Fruit fly (Drosophila melanogaster) whole organism, prepupa: Measurements from ENCODE around the gene Mipp1.
A peak's percentile ranks its signal among the peaks of the same experiment; 100 is the strongest.

Experiments used
- Blimp-1 ChIP-seq: fragments of 200-800 bp; sonication (Bioruptor generic); optimal IDR thresholded peaks from 3 replicates; lab custom pipeline; 2017; ENCODE audit warnings: missing biosample characterization, missing genetic modification characterization, mild to moderate bottlenecking, moderate library complexity, missing genetic modification reagents
- CG10631 ChIP-seq: fragments of 200-800 bp; sonication (Bioruptor generic); optimal IDR thresholded peaks from 2 replicates; lab custom pipeline; 2016; ENCODE audit warnings: missing biosample characterization, missing genetic modification characterization
- CG10669 ChIP-seq: fragments of 200-800 bp; sonication (Bioruptor generic); optimal IDR thresholded peaks from 3 replicates; lab custom pipeline; 2018; ENCODE audit warnings: missing biosample characterization, mild to moderate bottlenecking, missing genetic modification characterization, moderate library complexity
- CG11294 ChIP-seq: fragments of 200-800 bp; sonication (Bioruptor generic); IDR thresholded peaks from 2 replicates; pipeline ENCODE4 v1.3.6; 2022; ENCODE audit warnings: missing biosample characterization, missing genetic modification characterization
- CG1621 ChIP-seq: fragments of 200-800 bp; sonication (Bioruptor generic); optimal IDR thresholded peaks from 3 replicates; lab custom pipeline; 2018; ENCODE audit warnings: missing biosample characterization, mild to moderate bottlenecking, missing genetic modification characterization
- CG3032 ChIP-seq: fragments of 200-800 bp; optimal IDR thresholded peaks from 2 replicates; lab custom pipeline; 2019; ENCODE audit warnings: missing biosample characterization, mild to moderate bottlenecking, missing genetic modification characterization, moderate library complexity
- CG31627 ChIP-seq: fragments of 200-800 bp; sonication (Bioruptor generic); optimal IDR thresholded peaks from 3 replicates; lab custom pipeline; 2016; ENCODE audit warnings: missing biosample characterization, missing genetic modification characterization
- CG3919 ChIP-seq: fragments of 200-800 bp; sonication (Bioruptor generic); optimal IDR thresholded peaks from 3 replicates; lab custom pipeline; 2016; ENCODE audit warnings: missing biosample characterization, missing genetic modification characterization
- CG6163 ChIP-seq: fragments of 200-800 bp; sonication (Bioruptor generic); IDR thresholded peaks from 3 replicates; pipeline ENCODE4 v1.3.6; 2022; ENCODE audit warnings: missing biosample characterization, missing genetic modification characterization
- CG6854 ChIP-seq: fragments of 200-800 bp; sonication (Bioruptor generic); optimal IDR thresholded peaks from 2 replicates; lab custom pipeline; 2017; ENCODE audit warnings: missing biosample characterization, mild to moderate bottlenecking, missing genetic modification characterization
- CG8119 ChIP-seq: fragments of 200-800 bp; sonication (Bioruptor generic); IDR thresholded peaks from 3 replicates; pipeline ENCODE4 v1.3.6; 2022; ENCODE audit warnings: missing biosample characterization, missing genetic modification characterization
- CG9139 ChIP-seq: fragments of 200-800 bp; sonication (Bioruptor generic); optimal IDR thresholded peaks from 3 replicates; lab custom pipeline; 2017; ENCODE audit warnings: missing biosample characterization, mild to moderate bottlenecking, missing genetic modification characterization
- Eip75B ChIP-seq: fragments of 200-800 bp; sonication (Bioruptor generic); optimal IDR thresholded peaks from 3 replicates; lab custom pipeline; 2016; ENCODE audit warnings: missing biosample characterization, missing genetic modification characterization
- Eip78C ChIP-seq: fragments of 200-800 bp; sonication (Bioruptor generic); peaks from one replicate; lab custom pipeline; 2016; ENCODE audit warnings: missing biosample characterization, missing genetic modification characterization
- Lpt ChIP-seq: fragments of 200-800 bp; sonication (Bioruptor generic); optimal IDR thresholded peaks from 3 replicates; lab custom pipeline; 2016; ENCODE audit warnings: missing biosample characterization, missing genetic modification characterization
- Met ChIP-seq: fragments of 200-800 bp; sonication (Bioruptor generic); optimal IDR thresholded peaks from 3 replicates; lab custom pipeline; 2016; ENCODE audit warnings: missing biosample characterization, missing genetic modification characterization
- OdsH ChIP-seq: fragments of 200-800 bp; sonication (Bioruptor generic); optimal IDR thresholded peaks from 3 replicates; lab custom pipeline; 2016; ENCODE audit warnings: missing biosample characterization, missing genetic modification characterization
- Smox ChIP-seq: fragments of 200-800 bp; sonication (Bioruptor generic); optimal IDR thresholded peaks from 3 replicates; lab custom pipeline; 2016; ENCODE audit warnings: missing biosample characterization, missing genetic modification characterization
- Sox14 ChIP-seq: fragments of 200-800 bp; sonication (Bioruptor generic); optimal IDR thresholded peaks from 3 replicates; lab custom pipeline; 2016; ENCODE audit warnings: missing biosample characterization, missing genetic modification characterization
- acj6 ChIP-seq: fragments of 200-800 bp; sonication (Bioruptor generic); optimal IDR thresholded peaks from 3 replicates; lab custom pipeline; 2016; ENCODE audit warnings: missing biosample characterization, missing genetic modification characterization
- cyc ChIP-seq: fragments of 200-800 bp; sonication (Bioruptor generic); optimal IDR thresholded peaks from 3 replicates; lab custom pipeline; 2016; ENCODE audit warnings: missing biosample characterization, missing genetic modification characterization
- dsx ChIP-seq: fragments of 200-800 bp; optimal IDR thresholded peaks from 3 replicates; lab custom pipeline; 2019; ENCODE audit warnings: missing biosample characterization, mild to moderate bottlenecking, missing genetic modification characterization, moderate library complexity; ENCODE audit not compliant: poor library complexity, severe bottlenecking
- esn ChIP-seq: fragments of 200-800 bp; sonication (Bioruptor generic); optimal IDR thresholded peaks from 2 replicates; lab custom pipeline; 2016; ENCODE audit warnings: missing biosample characterization, mild to moderate bottlenecking, missing genetic modification characterization, moderate library complexity
- fd59A ChIP-seq: fragments of 200-800 bp; sonication (Bioruptor generic); optimal IDR thresholded peaks from 2 replicates; lab custom pipeline; 2017; ENCODE audit warnings: missing biosample characterization, mild to moderate bottlenecking, missing genetic modification characterization, missing genetic modification reagents
- fd85E ChIP-seq: fragments of 200-800 bp; sonication (Bioruptor generic); optimal IDR thresholded peaks from 3 replicates; lab custom pipeline; 2016; ENCODE audit warnings: missing biosample characterization, missing genetic modification characterization
- fkh ChIP-seq: fragments of 200-800 bp; sonication (Bioruptor generic); optimal IDR thresholded peaks from 3 replicates; lab custom pipeline; 2017; ENCODE audit warnings: missing biosample characterization, mild to moderate bottlenecking, missing genetic modification characterization, moderate library complexity
- lz ChIP-seq: fragments of 200-800 bp; sonication (Bioruptor generic); optimal IDR thresholded peaks from 3 replicates; lab custom pipeline; 2016; ENCODE audit warnings: missing biosample characterization, missing genetic modification characterization
- net ChIP-seq: fragments of 200-800 bp; sonication (Bioruptor generic); optimal IDR thresholded peaks from 3 replicates; lab custom pipeline; 2016; ENCODE audit warnings: missing biosample characterization, missing genetic modification characterization
- pdm3 ChIP-seq: fragments of 200-800 bp; sonication (Bioruptor generic); optimal IDR thresholded peaks from 3 replicates; lab custom pipeline; 2016; ENCODE audit warnings: missing biosample characterization, missing genetic modification characterization
- salr ChIP-seq, 2 experiments: fragments of 200-800 bp; sonication (Bioruptor generic); optimal IDR thresholded peaks; 3 replicates each; lab custom pipeline; 2016 to 2018; ENCODE audit warnings: missing biosample characterization in 2 of 2, missing genetic modification characterization in 2 of 2, mild to moderate bottlenecking in 1 of 2
- spab ChIP-seq: fragments of 200-800 bp; sonication (Bioruptor generic); optimal IDR thresholded peaks from 2 replicates; lab custom pipeline; 2017; ENCODE audit warnings: missing biosample characterization, mild to moderate bottlenecking, missing genetic modification characterization, missing genetic modification reagents
- ss ChIP-seq, 2 experiments: fragments of 200-800 bp; sonication (Bioruptor generic); optimal IDR thresholded peaks; 2 replicates in 1 of 2; 3 replicates in 1 of 2; lab custom pipeline; 2017 to 2018; ENCODE audit warnings: mild to moderate bottlenecking in 2 of 2, missing biosample characterization in 2 of 2, missing genetic modification characterization in 2 of 2, moderate library complexity in 1 of 2
- vri ChIP-seq: fragments of 200-800 bp; sonication (Bioruptor generic); optimal IDR thresholded peaks from 3 replicates; lab custom pipeline; 2016; ENCODE audit warnings: missing biosample characterization, mild to moderate bottlenecking, missing genetic modification characterization

Gene Mipp1

dm6 chr3L:16581201-16581705, 8.1 kb upstream of the Mipp1 start, which contains the start of gene Smn (continued):
- TF ChIP-seq spab (no peak), CG1621 (tag; lab: Kevin White, UChicago) (no peak), fkh (peak; percentile 81), Smox (GFP tag; lab: Kevin White, UChicago) (peak; percentile 60), CG31627 (GFP tag; lab: Kevin White, UChicago) (peak; percentile 73), vri (GFP tag; lab: Kevin White, UChicago) (no peak), CG6163 (no peak), net (GFP tag; lab: Kevin White, UChicago) (no peak), OdsH (GFP tag; lab: Kevin White, UChicago) (peak; percentile 71), Eip75B (peak; percentile 69), acj6 (peak; percentile 63), CG6854 (GFP tag; lab: Kevin White, UChicago) (no peak), CG8119 (no peak; the same call in 1 of the 3 replicates), CG11294 (GFP tag; lab: Robert Waterston, UW) (no peak), Sox14 (GFP tag; lab: Kevin White, UChicago) (peak; percentile 54), CG9139 (GFP tag; lab: Kevin White, UChicago) (no peak)
- TF ChIP-seq, all 60 proteins: peak for 35

dm6 chr3L:16580049-16580448, 6.9 kb upstream of the Mipp1 start, which contains the start of gene nxf2:
Gene nxf2 (minus strand): TSS chr3L:16580306.
- TF ChIP-seq fkh (no peak), pdm3 (GFP tag; lab: Kevin White, UChicago) (no peak), CG31627 (GFP tag; lab: Kevin White, UChicago) (no peak), fd85E (GFP tag; lab: Kevin White, UChicago) (no peak), salr (GFP tag; optimal IDR thresholded peaks at IDR 0.05; lab: Kevin White, UChicago) (no peak), Smox (GFP tag; lab: Kevin White, UChicago) (no peak), CG3919 (no peak)

- peak; percentile 22 for TF ChIP-seq Sox14 (GFP tag; lab: Kevin White, UChicago)
- TF ChIP-seq Eip75B, result no peak
- no peak for TF ChIP-seq CG10669 (GFP tag; lab: Kevin White, UChicago)
- peak; percentile 16 for TF ChIP-seq lz (GFP tag; lab: Kevin White, UChicago)
- TF ChIP-seq esn (GFP tag; lab: Kevin White, UChicago), result peak; percentile 20
- peak; percentile 29 for TF ChIP-seq CG3032 (tag; lab: Kevin White, UChicago)
- TF ChIP-seq fd59A (GFP tag; lab: Kevin White, UChicago), result no peak
- TF ChIP-seq dsx (GFP tag; lab: Kevin White, UChicago), result peak; percentile 7
- peak in 1 of 2 experiments; percentile 0 for TF ChIP-seq ss (GFP tag; optimal IDR thresholded peaks at IDR 0.05; lab: Kevin White, UChicago)
- TF ChIP-seq CG1621 (tag; lab: Kevin White, UChicago), result no peak
- no peak for TF ChIP-seq cyc
- TF ChIP-seq CG10631 (GFP tag; lab: Kevin White, UChicago), result no peak
- peak; percentile 76 for TF ChIP-seq Eip78C (GFP tag; lab: Kevin White, UChicago)
These were observed 1.3 kb upstream of the Mipp1 start, which contains the start of gene mbf1 for dm6 chr3L:16574307-16574946. Gene mbf1 (plus strand): TSS chr3L:16574436.

- no peak for TF ChIP-seq Lpt (GFP tag; lab: Kevin White, UChicago)
- no peak for TF ChIP-seq CG11294 (GFP tag; lab: Robert Waterston, UW)
- TF ChIP-seq Met (GFP tag; lab: Kevin White, UChicago), result no peak
- TF ChIP-seq CG6854 (GFP tag; lab: Kevin White, UChicago), result no peak
- peak; percentile 54 for TF ChIP-seq fkh
- TF ChIP-seq vri (GFP tag; lab: Kevin White, UChicago), result peak; percentile 37
- no peak for TF ChIP-seq Blimp-1 (GFP tag; lab: Kevin White, UChicago)
These were observed 926 bp downstream of the Mipp1 start for dm6 chr3L:16572208-16572607.
